Worm (Caenorhabditis elegans) whole organism, young adult: ENCODE data around the gene C15C8.5.

Source experiments
- B0019.2 ChIP-seq: fragments of 200-800 bp; sonication (Bioruptor generic); conservative IDR thresholded peaks from 2 replicates; pipeline ENCODE4 v1.3.6; 2022; ENCODE audit warnings: missing genetic modification reagents, missing genetic modification characterization, missing compliant biosample characterization
- D2030.7 ChIP-seq: fragments of 200-800 bp; sonication (Bioruptor generic); IDR thresholded peaks from 2 replicates; pipeline ENCODE4 v1.3.6; 2022; ENCODE audit warnings: missing genetic modification reagents, missing genetic modification characterization, missing compliant biosample characterization
- F39B2.1 ChIP-seq: fragments of 200-800 bp; sonication (Bioruptor generic); IDR thresholded peaks from 2 replicates; pipeline ENCODE4 v1.3.6; 2022; ENCODE audit warnings: missing genetic modification reagents, missing genetic modification characterization, missing compliant biosample characterization
- K11D2.4 ChIP-seq: fragments of 200-800 bp; sonication (Bioruptor generic); IDR thresholded peaks from 2 replicates; pipeline ENCODE4 v1.3.6; 2022; ENCODE audit warnings: missing genetic modification reagents, missing genetic modification characterization, missing compliant biosample characterization
- ama-1 ChIP-seq, 3 experiments: fragments of 150-350 bp in 1 of 3; sonication (generic microtip) in 2 of 3; optimal IDR thresholded peaks; 2 replicates each; lab custom pipeline; 2014 to 2018; ENCODE audit warnings: missing biosample characterization in 2 of 3, missing genetic modification characterization in 2 of 3, missing genetic modification reagents in 2 of 3
- ceh-100 ChIP-seq: fragments of 200-800 bp; sonication (Bioruptor generic); IDR thresholded peaks from 2 replicates; pipeline ENCODE4 v1.3.6; 2022; ENCODE audit warnings: missing genetic modification reagents, missing genetic modification characterization, missing compliant biosample characterization
- egl-18 ChIP-seq: fragments of 200-800 bp; sonication (Bioruptor generic); IDR thresholded peaks from 2 replicates; pipeline ENCODE4 v1.3.6; 2022; ENCODE audit warnings: missing genetic modification reagents, missing genetic modification characterization, missing compliant biosample characterization
- egrh-3 ChIP-seq: fragments of 200-800 bp; sonication (Bioruptor generic); IDR thresholded peaks from 2 replicates; pipeline ENCODE4 v1.3.6; 2022; ENCODE audit warnings: missing genetic modification reagents, missing genetic modification characterization, missing compliant biosample characterization
- ets-4 ChIP-seq: fragments of 200-800 bp; sonication (Bioruptor generic); optimal IDR thresholded peaks from 2 replicates; lab custom pipeline; 2018; ENCODE audit warnings: mild to moderate bottlenecking, missing genetic modification characterization, missing compliant biosample characterization
- madf-8 ChIP-seq: fragments of 200-800 bp; sonication (Bioruptor generic); conservative IDR thresholded peaks from 2 replicates; pipeline ENCODE4 v1.3.6; 2022; ENCODE audit warnings: missing genetic modification reagents, missing genetic modification characterization, missing compliant biosample characterization
- pha-4 ChIP-seq: fragments of 150-350 bp; sonication (generic microtip); optimal IDR thresholded peaks from 2 replicates; lab custom pipeline; 2014; ENCODE audit warnings: missing biosample characterization, missing genetic modification reagents, missing genetic modification characterization
- sptf-2 ChIP-seq: fragments of 200-800 bp; sonication (Bioruptor generic); optimal IDR thresholded peaks from 2 replicates; lab custom pipeline; 2018; ENCODE audit warnings: mild to moderate bottlenecking, missing genetic modification characterization, missing compliant biosample characterization
- unc-130 ChIP-seq: sonication (generic microtip); optimal IDR thresholded peaks from 2 replicates; lab custom pipeline; 2016; ENCODE audit warnings: missing genetic modification reagents, missing genetic modification characterization, missing compliant biosample characterization

- TF ChIP-seq pha-4: no peak
- TF ChIP-seq B0019.2: no peak
- TF ChIP-seq D2030.7 (GFP tag; lab: Robert Waterston, UW): no peak
- TF ChIP-seq madf-8 (GFP tag; lab: Robert Waterston, UW): no peak
- TF ChIP-seq ama-1 (optimal IDR thresholded peaks at IDR 0.05; lab: Kevin White, UChicago): no peak
- TF ChIP-seq ama-1 (GFP tag; optimal IDR thresholded peaks at IDR 0.05; lab: Kevin White, UChicago): no peak
- no peak for TF ChIP-seq F39B2.1 (GFP tag; lab: Robert Waterston, UW)
- no peak for TF ChIP-seq ets-4 (GFP tag; lab: Kevin White, UChicago)
- TF ChIP-seq ceh-100 (GFP tag; lab: Robert Waterston, UW): no peak
- TF ChIP-seq egl-18 (GFP tag; lab: Robert Waterston, UW): no peak
- no peak for TF ChIP-seq unc-130 (GFP tag; lab: Kevin White, UChicago)
- no peak for TF ChIP-seq sptf-2 (GFP tag; lab: Kevin White, UChicago)
- TF ChIP-seq egrh-3: no peak
- no peak for TF ChIP-seq K11D2.4
Measured at ce11 chrV:12704077-12704476, 43.7 kb upstream of the C15C8.5 start, which contains the start of gene R11D1.1.
